Worm (Caenorhabditis elegans): ENCODE results near the gene R08D7.4.
A peak's percentile ranks its signal among the peaks of the same experiment; 100 is the strongest.

Gene R08D7.4

DNA sequence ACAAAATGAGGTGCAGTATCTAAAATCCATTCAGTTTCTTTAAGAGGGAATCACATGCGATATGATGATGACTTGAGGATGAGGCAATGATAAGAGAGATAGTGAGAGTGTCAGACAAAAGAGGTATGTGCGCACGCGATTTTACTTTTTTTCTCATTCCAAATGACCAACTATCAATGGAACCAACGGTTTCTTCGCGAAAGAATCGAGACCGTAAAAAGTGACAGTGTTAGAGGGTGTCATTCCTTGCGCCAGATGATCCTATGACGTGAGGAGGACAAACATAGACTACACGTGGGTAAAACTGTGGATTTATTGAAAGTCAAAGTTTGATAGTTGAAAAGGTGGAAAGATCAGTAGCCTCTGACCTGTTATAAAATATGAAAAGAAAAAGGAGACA, 12.1 kb downstream of the R08D7.4 start:
- TF ChIP-seq nhr-28 (tag; optimal IDR thresholded peaks at IDR 0.05) (peak; percentile 80), ZK546.5 (tag; optimal IDR thresholded peaks at IDR 0.05) (no peak), lin-29 (GFP tag; IDR thresholded peaks at IDR 0.05) (no peak), Y75B8A.6 (GFP tag; IDR thresholded peaks at IDR 0.05) (0 out of 2 replicates have a peak, but pooled peaks have one; percentile 52), snpc-1.2 (GFP tag; IDR thresholded peaks at IDR 0.05) (no peak), skn-1 (tag; optimal IDR thresholded peaks at IDR 0.05) (no peak), dmd-9 (GFP tag; IDR thresholded peaks at IDR 0.05) (no peak), mxl-3 (GFP tag; optimal IDR thresholded peaks at IDR 0.05) (peak; percentile 63), dmd-6 (GFP tag; IDR thresholded peaks at IDR 0.05) (peak; percentile 36), zip-11 (GFP tag; IDR thresholded peaks at IDR 0.05) (no peak), mxl-2 (GFP tag; conservative IDR thresholded peaks at IDR 0.05) (no peak), attf-4 (tag; optimal IDR thresholded peaks at IDR 0.05) (no peak), zag-1 (tag; optimal IDR thresholded peaks at IDR 0.05) (no peak), mdt-29 (GFP tag; IDR thresholded peaks at IDR 0.05) (no peak), hif-1 (tag; optimal IDR thresholded peaks at IDR 0.05) (no peak), madf-5 (GFP tag; IDR thresholded peaks at IDR 0.05) (no peak), nhr-48 (tag; optimal IDR thresholded peaks at IDR 0.05) (peak; percentile 27), tra-1 (GFP tag; IDR thresholded peaks at IDR 0.05) (0 out of 2 replicates have a peak, but pooled peaks have one; percentile 39), snpc-4 (tag; optimal IDR thresholded peaks at IDR 0.05) (no peak), dve-1 (tag; optimal IDR thresholded peaks at IDR 0.05; ENCODE audit: insufficient read depth) (peak; percentile 62), unc-130 (GFP tag; optimal IDR thresholded peaks at IDR 0.05) (no peak), T26A8.4 (GFP tag; IDR thresholded peaks at IDR 0.05) (no peak), mdl-1 (tag; optimal IDR thresholded peaks at IDR 0.05) (peak; percentile 53 to 95), mes-2 (tag; optimal IDR thresholded peaks at IDR 0.05; ENCODE audit: poor library complexity, severe bottlenecking) (no peak), ceh-28 (tag; optimal IDR thresholded peaks at IDR 0.05) (no peak), ztf-7 (tag; optimal IDR thresholded peaks at IDR 0.05) (peak; percentile 7), hlh-30 (tag; optimal IDR thresholded peaks at IDR 0.05; ENCODE audit: insufficient read depth) (peak; percentile 92), ama-1 (optimal IDR thresholded peaks at IDR 0.05) (peak; percentile 24), nhr-77 (tag; optimal IDR thresholded peaks at IDR 0.05) (peak; percentile 33), dmd-8 (GFP tag; IDR thresholded peaks at IDR 0.05) (0 out of 2 replicates have a peak, but pooled peaks have one; percentile 25), hlh-11 (tag; optimal IDR thresholded peaks at IDR 0.05) (peak; percentile 74), nhr-10 (tag; optimal IDR thresholded peaks at IDR 0.05) (peak; percentile 6), duxl-1 (tag; optimal IDR thresholded peaks at IDR 0.05; ENCODE audit: poor library complexity) (peak; percentile 48)

DNA sequence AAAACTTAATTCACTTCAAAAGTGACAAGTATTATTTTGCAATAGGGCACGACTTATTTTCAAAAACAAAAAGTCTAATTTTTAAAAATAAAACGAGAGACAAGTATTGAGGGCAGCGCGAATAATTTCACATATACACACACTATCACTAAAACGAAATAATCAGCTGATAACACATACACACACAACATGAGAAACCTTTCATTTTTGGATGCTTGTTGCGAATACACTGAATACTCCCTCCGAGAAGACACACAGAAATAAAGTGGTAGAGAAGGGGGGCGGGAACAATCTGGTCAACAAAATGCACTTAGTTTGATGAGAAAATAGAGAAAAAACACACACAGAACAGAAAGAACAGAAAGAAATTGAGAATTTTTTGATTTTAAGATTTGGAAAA, 12.7 kb downstream of the R08D7.4 start:
- TF ChIP-seq mep-1 (tag; optimal IDR thresholded peaks at IDR 0.05), result no peak
- TF ChIP-seq ceh-20 (GFP tag; IDR thresholded peaks at IDR 0.05), result no peak
- TF ChIP-seq Y105C5A.15 (GFP tag; IDR thresholded peaks at IDR 0.05), result no peak
- no peak for TF ChIP-seq php-3 (GFP tag; IDR thresholded peaks at IDR 0.05)
- TF ChIP-seq zfp-2 (tag; optimal IDR thresholded peaks at IDR 0.05), result no peak
- TF ChIP-seq nhr-237 (tag; optimal IDR thresholded peaks at IDR 0.05), result no peak
- TF ChIP-seq nhr-102 (tag; optimal IDR thresholded peaks at IDR 0.05), result no peak
- peak; percentile 16; the same call in 1 of the 2 replicates for TF ChIP-seq dmd-6 (GFP tag; IDR thresholded peaks at IDR 0.05)
- no peak for TF ChIP-seq nhr-77 (tag; optimal IDR thresholded peaks at IDR 0.05)
- no peak for TF ChIP-seq nhr-42 (GFP tag; IDR thresholded peaks at IDR 0.05)
- TF ChIP-seq mes-2 (tag; optimal IDR thresholded peaks at IDR 0.05; ENCODE audit: poor library complexity, severe bottlenecking), result peak; percentile 30
- no peak for TF ChIP-seq lir-3 (tag; optimal IDR thresholded peaks at IDR 0.05)
- no peak for TF ChIP-seq Y5F2A.4 (GFP tag; optimal IDR thresholded peaks at IDR 0.05)
- TF ChIP-seq duxl-1 (tag; optimal IDR thresholded peaks at IDR 0.05; ENCODE audit: poor library complexity), result peak; percentile 9
- no peak for TF ChIP-seq ama-1 (optimal IDR thresholded peaks at IDR 0.05)
- TF ChIP-seq zip-11 (GFP tag; IDR thresholded peaks at IDR 0.05), result no peak
- no peak for TF ChIP-seq ceh-62 (tag; optimal IDR thresholded peaks at IDR 0.05)
- no peak for TF ChIP-seq jun-1 (tag; optimal IDR thresholded peaks at IDR 0.05)
- 0 out of 2 replicates have a peak, but pooled peaks have one; percentile 14 for TF ChIP-seq lim-7 (GFP tag; IDR thresholded peaks at IDR 0.05)
- no peak for TF ChIP-seq ZK337.2 (GFP tag; IDR thresholded peaks at IDR 0.05)
- TF ChIP-seq nhr-11 (tag; optimal IDR thresholded peaks at IDR 0.05), result no peak
- TF ChIP-seq tag-97 (GFP tag; IDR thresholded peaks at IDR 0.05), result no peak
- no peak for TF ChIP-seq hlh-11 (tag; optimal IDR thresholded peaks at IDR 0.05)
- no peak for TF ChIP-seq pha-4 (GFP tag; IDR thresholded peaks at IDR 0.05)
- TF ChIP-seq pha-4 (tag; optimal IDR thresholded peaks at IDR 0.05), result no peak
- TF ChIP-seq T20F7.1 (GFP tag; optimal IDR thresholded peaks at IDR 0.05), result peak; percentile 20
